Fruit fly (Drosophila melanogaster): ENCODE measurements around the gene CG31345.

DNA sequence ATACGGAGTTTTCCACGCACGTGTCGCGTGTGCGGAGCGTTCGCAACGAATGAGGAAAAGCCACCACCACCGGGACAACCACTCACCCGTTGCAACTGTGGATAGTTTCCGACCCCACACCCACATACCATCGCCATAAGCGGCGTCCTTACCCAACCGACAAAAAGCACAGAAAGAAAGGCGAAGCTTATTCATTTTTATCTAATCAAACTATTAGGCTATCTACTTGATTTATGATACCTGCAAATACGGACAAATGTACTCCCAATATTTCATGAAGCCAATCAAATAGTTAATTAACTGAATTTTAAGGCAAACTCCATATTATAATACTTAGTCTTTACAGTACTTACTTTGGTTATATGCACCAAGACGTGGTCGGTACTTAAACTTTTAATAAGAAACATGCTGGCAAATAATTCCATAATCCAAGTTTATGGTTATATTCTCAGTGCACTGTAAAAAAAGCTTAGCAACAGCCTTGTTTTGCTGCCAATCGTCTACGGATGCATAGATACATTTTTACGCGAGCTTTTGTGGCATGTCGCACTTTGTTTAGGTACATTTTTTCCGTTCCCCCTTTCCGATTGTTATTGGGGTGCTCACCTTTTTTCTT lies at the start of gene CG31345:
- TF ChIP-seq CTCF (optimal IDR thresholded peaks at IDR 0.05): no peak
- TF ChIP-seq CG8478 (optimal IDR thresholded peaks at IDR 0.05): no peak

Data from S2 (cell line).